Worm (Caenorhabditis elegans): ENCODE data around the gene zip-9.

Gene zip-9

DNA sequence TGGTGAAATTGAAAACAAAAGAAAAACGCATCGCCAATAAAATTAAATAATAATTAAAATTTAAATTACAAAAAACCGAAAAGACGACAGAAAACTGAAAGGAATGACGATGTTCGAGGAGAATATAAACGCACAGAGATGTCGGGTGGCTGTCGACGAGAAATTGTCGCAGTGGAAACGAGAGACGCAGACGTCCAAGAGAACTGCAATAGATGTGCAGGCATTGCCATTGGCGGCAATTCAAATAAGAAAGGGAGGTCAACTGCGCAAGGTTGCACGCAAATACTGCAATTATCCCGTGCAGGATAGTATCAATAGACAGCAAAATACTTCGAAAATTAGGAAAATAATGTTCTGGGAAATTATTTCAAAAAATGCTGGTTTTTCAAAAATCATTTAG is 45.1 kb upstream of the zip-9 start (continued):
- TF ChIP-seq ceh-27 (GFP tag; optimal IDR thresholded peaks at IDR 0.05) (peak; percentile 98), F49E8.2 (tag; optimal IDR thresholded peaks at IDR 0.05; ENCODE audit: insufficient read depth) (peak; percentile 95), ZK185.1 (tag; optimal IDR thresholded peaks at IDR 0.05; ENCODE audit: poor library complexity, severe bottlenecking) (peak; percentile 97), attf-5 (GFP tag; optimal IDR thresholded peaks at IDR 0.05) (peak; percentile 100), efl-1 (GFP tag; optimal IDR thresholded peaks at IDR 0.05) (peak; percentile 98), mes-4 (tag; optimal IDR thresholded peaks at IDR 0.05) (peak; percentile 14), ceh-91 (GFP tag; IDR thresholded peaks at IDR 0.05) (peak; percentile 95), let-607 (tag; optimal IDR thresholded peaks at IDR 0.05) (peak; percentile 100), ceh-79 (tag; optimal IDR thresholded peaks at IDR 0.05) (peak; percentile 91), Y95B8A.8 (GFP tag; IDR thresholded peaks at IDR 0.05) (peak; percentile 96), hlh-26 (GFP tag; conservative IDR thresholded peaks at IDR 0.05) (no peak), lag-1 (GFP tag; IDR thresholded peaks at IDR 0.05) (no peak), egl-44 (GFP tag; IDR thresholded peaks at IDR 0.05) (peak; percentile 70; the same call in 1 of the 2 replicates), lsl-1 (GFP tag; optimal IDR thresholded peaks at IDR 0.05) (peak; percentile 87), madf-3 (GFP tag; IDR thresholded peaks at IDR 0.05) (peak; percentile 98), ztf-6 (GFP tag; IDR thresholded peaks at IDR 0.05) (peak; percentile 91), ceh-100 (GFP tag; IDR thresholded peaks at IDR 0.05) (peak; percentile 90), fkh-3 (tag; optimal IDR thresholded peaks at IDR 0.05) (no peak), gei-17 (GFP tag; optimal IDR thresholded peaks at IDR 0.05) (peak; percentile 82), akir-1 (GFP tag; optimal IDR thresholded peaks at IDR 0.05) (peak; percentile 71), hmg-1.2 (GFP tag; IDR thresholded peaks at IDR 0.05) (peak; percentile 94), repo-1 (tag; optimal IDR thresholded peaks at IDR 0.05) (peak; percentile 93), madf-8 (GFP tag; conservative IDR thresholded peaks at IDR 0.05) (peak; percentile 80), bed-2 (GFP tag; IDR thresholded peaks at IDR 0.05) (peak; percentile 81; the same call in 1 of the 2 replicates), let-526 (GFP tag; IDR thresholded peaks at IDR 0.05) (peak; percentile 95), pbrm-1 (GFP tag; IDR thresholded peaks at IDR 0.05) (peak; percentile 98), lir-1 (GFP tag; conservative IDR thresholded peaks at IDR 0.05) (peak; percentile 90), F10E7.11 (tag; optimal IDR thresholded peaks at IDR 0.05) (peak; percentile 87), nfya-2 (GFP tag; IDR thresholded peaks at IDR 0.05) (peak; percentile 97), snpc-1.3 (tag; optimal IDR thresholded peaks at IDR 0.05; ENCODE audit: insufficient read depth) (peak; percentile 80), ztf-26 (tag; optimal IDR thresholded peaks at IDR 0.05) (peak; percentile 94), hmg-20 (GFP tag; IDR thresholded peaks at IDR 0.05) (peak; percentile 94), zfh-2 (GFP tag; conservative IDR thresholded peaks at IDR 0.05) (peak; percentile 94), nfyb-1 (GFP tag; IDR thresholded peaks at IDR 0.05) (peak; percentile 98), snpc-4 (GFP tag; optimal IDR thresholded peaks at IDR 0.05) (peak; percentile 81), snpc-4 (tag; optimal IDR thresholded peaks at IDR 0.05) (peak; percentile 90 to 93 (median 91)), D2030.7 (GFP tag; IDR thresholded peaks at IDR 0.05) (peak; percentile 95), ama-1 (optimal IDR thresholded peaks at IDR 0.05) (peak; percentile 55), ama-1 (GFP tag; optimal IDR thresholded peaks at IDR 0.05) (peak in 1 of 2 experiments; percentile 69), K11D2.4 (GFP tag; IDR thresholded peaks at IDR 0.05) (peak; percentile 96), cebp-2 (GFP tag; IDR thresholded peaks at IDR 0.05) (peak; percentile 89; the same call in 1 of the 2 replicates), mxl-1 (tag; optimal IDR thresholded peaks at IDR 0.05) (no peak), B0019.2 (GFP tag; conservative IDR thresholded peaks at IDR 0.05) (peak; percentile 87), unc-62 (GFP tag; optimal IDR thresholded peaks at IDR 0.05) (peak; percentile 81), lin-54 (GFP tag; optimal IDR thresholded peaks at IDR 0.05) (peak; percentile 100), C06A6.2 (GFP tag; conservative IDR thresholded peaks at IDR 0.05) (peak; percentile 95), madf-6 (GFP tag; IDR thresholded peaks at IDR 0.05) (peak; percentile 94), tlf-1 (GFP tag; optimal IDR thresholded peaks at IDR 0.05) (peak; percentile 99), aptf-2 (GFP tag; conservative IDR thresholded peaks at IDR 0.05) (0 out of 2 replicates have a peak, but pooled peaks have one; percentile 21)

Measured in whole organism, young adult.